Worm (Caenorhabditis elegans) whole organism, early embryonic: ENCODE measurements around the gene C17H12.3.

Experiments used
- B0310.2 ChIP-seq: sonication (generic microtip); optimal IDR thresholded peaks from 2 replicates; lab custom pipeline; 2016; ENCODE audit warnings: mild to moderate bottlenecking, missing genetic modification characterization, missing compliant biosample characterization
- F13C5.2 ChIP-seq: sonication (generic microtip); optimal IDR thresholded peaks from 2 replicates; lab custom pipeline; 2017; ENCODE audit warnings: mild to moderate bottlenecking, missing genetic modification characterization, inconsistent platforms, missing compliant biosample characterization
- aly-1 ChIP-seq: sonication (generic microtip); optimal IDR thresholded peaks from 2 replicates; lab custom pipeline; 2016; ENCODE audit warnings: missing genetic modification characterization, missing compliant biosample characterization
- ama-1 ChIP-seq: fragments of 150-350 bp; optimal IDR thresholded peaks from 2 replicates; lab custom pipeline; 2014
- ceh-13 ChIP-seq: fragments of 200-800 bp; sonication (Bioruptor generic); optimal IDR thresholded peaks from 2 replicates; lab custom pipeline; 2018; ENCODE audit warnings: mild to moderate bottlenecking, missing genetic modification characterization, missing compliant biosample characterization
- ceh-36 ChIP-seq: sonication (generic microtip); optimal IDR thresholded peaks from 2 replicates; lab custom pipeline; 2016; ENCODE audit warnings: missing genetic modification characterization, inconsistent platforms, missing compliant biosample characterization
- ets-7 ChIP-seq: sonication (generic microtip); optimal IDR thresholded peaks from 2 replicates; lab custom pipeline; 2016; ENCODE audit warnings: missing genotype, missing genetic modification characterization, missing compliant biosample characterization
- flt-1 ChIP-seq: fragments of 200-800 bp; sonication (Bioruptor generic); IDR thresholded peaks from 2 replicates; pipeline ENCODE4 v1.3.6; 2022; ENCODE audit warnings: missing genetic modification characterization, missing compliant biosample characterization
- hmbx-1 ChIP-seq: sonication (generic microtip); optimal IDR thresholded peaks from 2 replicates; lab custom pipeline; 2016; ENCODE audit warnings: mild to moderate bottlenecking, missing genetic modification characterization, missing compliant biosample characterization
- hmg-4 ChIP-seq: fragments of 200-800 bp; sonication (Bioruptor generic); optimal IDR thresholded peaks from 2 replicates; lab custom pipeline; 2018; ENCODE audit warnings: mild to moderate bottlenecking, missing genetic modification characterization, missing compliant biosample characterization
- hnd-1 ChIP-seq: sonication (generic microtip); optimal IDR thresholded peaks from 2 replicates; lab custom pipeline; 2016; ENCODE audit warnings: missing genetic modification characterization, missing compliant biosample characterization
- pes-1 ChIP-seq: fragments of 200-800 bp; sonication (Bioruptor generic); IDR thresholded peaks from 2 replicates; pipeline ENCODE4 v1.3.6; 2022; ENCODE audit warnings: missing genetic modification reagents, missing genetic modification characterization, missing compliant biosample characterization
- scrt-1 ChIP-seq: fragments of 200-800 bp; sonication (Bioruptor generic); IDR thresholded peaks from 2 replicates; pipeline ENCODE4 v1.3.6; 2022; ENCODE audit warnings: missing genetic modification characterization, missing compliant biosample characterization
- sea-1 ChIP-seq: fragments of 200-800 bp; sonication (Bioruptor generic); conservative IDR thresholded peaks from 2 replicates; pipeline ENCODE4 v1.3.6; 2022; ENCODE audit warnings: missing genetic modification characterization, missing compliant biosample characterization
- tbx-11 ChIP-seq: fragments of 200-800 bp; sonication (Bioruptor generic); IDR thresholded peaks from 2 replicates; pipeline ENCODE4 v1.3.6; 2022; ENCODE audit warnings: missing genetic modification characterization, missing compliant biosample characterization
- tbx-37 ChIP-seq: fragments of 200-800 bp; sonication (Bioruptor generic); conservative IDR thresholded peaks from 2 replicates; pipeline ENCODE4 v1.3.6; 2022; ENCODE audit warnings: missing genetic modification reagents, missing genetic modification characterization, missing compliant biosample characterization
- tra-4 ChIP-seq: sonication (generic microtip); optimal IDR thresholded peaks from 2 replicates; lab custom pipeline; 2017; ENCODE audit warnings: missing genetic modification characterization, missing compliant biosample characterization

Gene C17H12.3

ce11 chrIV:6777156-6777555, 18.3 kb downstream of the C17H12.3 start:
- TF ChIP-seq ceh-36 (tag; lab: Kevin White, UChicago) (no peak), scrt-1 (GFP tag; lab: Robert Waterston, UW) (no peak)

ce11 chrIV:6771556-6771955, 23.9 kb downstream of the C17H12.3 start:
- TF ChIP-seq ceh-13 (GFP tag; lab: Kevin White, UChicago) = no peak
- no peak for TF ChIP-seq scrt-1 (GFP tag; lab: Robert Waterston, UW)
- TF ChIP-seq sea-1 (GFP tag; lab: Robert Waterston, UW) = no peak
- no peak for TF ChIP-seq pes-1
- no peak for TF ChIP-seq ama-1 (lab: Kevin White, UChicago)
- TF ChIP-seq hmg-4 (GFP tag; lab: Kevin White, UChicago) = no peak
- no peak for TF ChIP-seq ets-7 (tag; lab: Kevin White, UChicago)
- no peak for TF ChIP-seq B0310.2 (tag; lab: Kevin White, UChicago)
- TF ChIP-seq aly-1 (tag; lab: Kevin White, UChicago) = no peak
- TF ChIP-seq hnd-1 (tag; lab: Kevin White, UChicago) = no peak
- TF ChIP-seq F13C5.2 (tag; lab: Kevin White, UChicago) = no peak
- TF ChIP-seq tbx-11 = no peak

ce11 chrIV:6770407-6770883, 25.0 kb downstream of the C17H12.3 start, which contains the start of gene anat-1:
anat-1 (plus strand) TSS chrIV:6770833.
- TF ChIP-seq tbx-37 (GFP tag; lab: Robert Waterston, UW) (no peak), F13C5.2 (tag; lab: Kevin White, UChicago) (no peak), scrt-1 (GFP tag; lab: Robert Waterston, UW) (no peak), ceh-36 (tag; lab: Kevin White, UChicago) (no peak), aly-1 (tag; lab: Kevin White, UChicago) (no peak), ceh-13 (GFP tag; lab: Kevin White, UChicago) (no peak), tbx-11 (no peak), pes-1 (no peak), tra-4 (no peak), hmbx-1 (tag; lab: Kevin White, UChicago) (no peak), B0310.2 (tag; lab: Kevin White, UChicago) (no peak), flt-1 (GFP tag; lab: Robert Waterston, UW) (no peak)

- peak; percentile 1 for TF ChIP-seq F13C5.2 (tag; lab: Kevin White, UChicago)
- no peak for TF ChIP-seq scrt-1 (GFP tag; lab: Robert Waterston, UW)
These were observed 28.2 kb downstream of the C17H12.3 start for ce11 chrIV:6767240-6767639.

- TF ChIP-seq ets-7 (tag; lab: Kevin White, UChicago) = no peak
- no peak for TF ChIP-seq scrt-1 (GFP tag; lab: Robert Waterston, UW)
- no peak for TF ChIP-seq F13C5.2 (tag; lab: Kevin White, UChicago)
- TF ChIP-seq ceh-36 (tag; lab: Kevin White, UChicago) = no peak
- TF ChIP-seq hmbx-1 (tag; lab: Kevin White, UChicago) = no peak
- no peak for TF ChIP-seq sea-1 (GFP tag; lab: Robert Waterston, UW)
- no peak for TF ChIP-seq ceh-13 (GFP tag; lab: Kevin White, UChicago)
- no peak for TF ChIP-seq tbx-11
- TF ChIP-seq tra-4 = no peak
- TF ChIP-seq flt-1 (GFP tag; lab: Robert Waterston, UW) = no peak
- TF ChIP-seq ama-1 (lab: Kevin White, UChicago) = no peak
- TF ChIP-seq tbx-37 (GFP tag; lab: Robert Waterston, UW) = no peak
- no peak for TF ChIP-seq aly-1 (tag; lab: Kevin White, UChicago)
- TF ChIP-seq pes-1 = no peak
- no peak for TF ChIP-seq hmg-4 (GFP tag; lab: Kevin White, UChicago)
- TF ChIP-seq hnd-1 (tag; lab: Kevin White, UChicago) = no peak
These were observed 33.0 kb downstream of the C17H12.3 start, which contains the start of gene spd-3 for ce11 chrIV:6762416-6762815. spd-3 (plus strand) TSS chrIV:6762716.

- no peak for TF ChIP-seq hnd-1 (tag; lab: Kevin White, UChicago)
- no peak for TF ChIP-seq ceh-36 (tag; lab: Kevin White, UChicago)
- TF ChIP-seq ama-1 (lab: Kevin White, UChicago) = no peak
- TF ChIP-seq hmbx-1 (tag; lab: Kevin White, UChicago) = no peak
These were observed 37.8 kb downstream of the C17H12.3 start for ce11 chrIV:6757614-6758013.

ce11 chrIV:6757011-6757410, 38.4 kb downstream of the C17H12.3 start, which contains the start of gene usp-4:
usp-4 (plus strand) TSS chrIV:6757311.
- TF ChIP-seq B0310.2 (tag; lab: Kevin White, UChicago) (no peak), hmg-4 (GFP tag; lab: Kevin White, UChicago) (no peak), hnd-1 (tag; lab: Kevin White, UChicago) (no peak), ceh-36 (tag; lab: Kevin White, UChicago) (no peak), ets-7 (tag; lab: Kevin White, UChicago) (no peak), tbx-11 (no peak), aly-1 (tag; lab: Kevin White, UChicago) (no peak), flt-1 (GFP tag; lab: Robert Waterston, UW) (no peak)

- TF ChIP-seq ama-1 (lab: Kevin White, UChicago) (no peak), hnd-1 (tag; lab: Kevin White, UChicago) (peak; percentile 60), tbx-11 (peak; percentile 80), ceh-13 (GFP tag; lab: Kevin White, UChicago) (peak; percentile 55), aly-1 (tag; lab: Kevin White, UChicago) (peak; percentile 82), sea-1 (GFP tag; lab: Robert Waterston, UW) (peak; percentile 91), F13C5.2 (tag; lab: Kevin White, UChicago) (peak; percentile 94), flt-1 (GFP tag; lab: Robert Waterston, UW) (peak; percentile 78), tra-4 (no peak), hmg-4 (GFP tag; lab: Kevin White, UChicago) (peak; percentile 91), B0310.2 (tag; lab: Kevin White, UChicago) (peak; percentile 47), scrt-1 (GFP tag; lab: Robert Waterston, UW) (peak; percentile 83), hmbx-1 (tag; lab: Kevin White, UChicago) (peak; percentile 27), pes-1 (no peak; the same call in 1 of the 2 replicates), ets-7 (tag; lab: Kevin White, UChicago) (peak; percentile 69), tbx-37 (GFP tag; lab: Robert Waterston, UW) (peak; percentile 81), ceh-36 (tag; lab: Kevin White, UChicago) (peak; percentile 71)
These were observed 39.1 kb downstream of the C17H12.3 start for ce11 chrIV:6756374-6756773.
